Worm (Caenorhabditis elegans): ENCODE results near the gene rdy-2.

Gene rdy-2

ce11 chrV:13600882-13601281, at the start of gene rdy-2:
rdy-2 (minus strand) TSS chrV:13600982.
- TF ChIP-seq unc-62 (GFP tag; optimal IDR thresholded peaks at IDR 0.05 in 1 of 2) (no peak), unc-62 (tag; optimal IDR thresholded peaks at IDR 0.05) (no peak), ceh-28 (tag; optimal IDR thresholded peaks at IDR 0.05) (no peak), tag-97 (GFP tag; IDR thresholded peaks at IDR 0.05) (no peak), lin-1 (GFP tag; IDR thresholded peaks at IDR 0.05) (no peak), nhr-102 (tag; optimal IDR thresholded peaks at IDR 0.05) (no peak), zag-1 (tag; optimal IDR thresholded peaks at IDR 0.05) (no peak)

ce11 chrV:13649730-13650349, 49.1 kb upstream of the rdy-2 start, which contains the start of gene H37A05.4:
H37A05.4 (minus strand) TSS chrV:13649780.
- peak; percentile 31 for TF ChIP-seq dmd-6 (GFP tag; IDR thresholded peaks at IDR 0.05)
- no peak for TF ChIP-seq daf-8 (GFP tag; IDR thresholded peaks at IDR 0.05)
- no peak for TF ChIP-seq Y75B8A.6 (GFP tag; IDR thresholded peaks at IDR 0.05)
- TF ChIP-seq tag-97 (GFP tag; IDR thresholded peaks at IDR 0.05): no peak
- TF ChIP-seq lin-39 (tag; optimal IDR thresholded peaks at IDR 0.05): no peak
- no peak for TF ChIP-seq daf-12 (tag; optimal IDR thresholded peaks at IDR 0.05)
- TF ChIP-seq arid-1 (GFP tag; conservative IDR thresholded peaks at IDR 0.05): peak; percentile 42; the same call in 1 of the 2 replicates
- TF ChIP-seq ces-1 (GFP tag; optimal IDR thresholded peaks at IDR 0.05): no peak
- no peak for TF ChIP-seq ZK546.5 (tag; optimal IDR thresholded peaks at IDR 0.05)
- no peak for TF ChIP-seq unc-130 (GFP tag; optimal IDR thresholded peaks at IDR 0.05)
- peak; percentile 84 for TF ChIP-seq gei-8 (GFP tag; optimal IDR thresholded peaks at IDR 0.05)
- peak; percentile 8 for TF ChIP-seq spr-1 (tag; optimal IDR thresholded peaks at IDR 0.05)
- TF ChIP-seq T26A8.4 (GFP tag; IDR thresholded peaks at IDR 0.05): peak; percentile 50; the same call in 1 of the 2 replicates
- no peak for TF ChIP-seq lin-29 (GFP tag; IDR thresholded peaks at IDR 0.05)
- no peak for TF ChIP-seq nhr-77 (tag; optimal IDR thresholded peaks at IDR 0.05)
- TF ChIP-seq lir-3 (tag; optimal IDR thresholded peaks at IDR 0.05): no peak
- peak; percentile 16; the same call in 1 of the 2 replicates for TF ChIP-seq nhr-41 (GFP tag; IDR thresholded peaks at IDR 0.05)
- peak; percentile 47; the same call in 1 of the 2 replicates for TF ChIP-seq hmg-1.1 (GFP tag; IDR thresholded peaks at IDR 0.05)
- peak; percentile 44; the same call in 1 of the 2 replicates for TF ChIP-seq php-3 (GFP tag; IDR thresholded peaks at IDR 0.05)
- no peak for TF ChIP-seq F49E8.2 (tag; optimal IDR thresholded peaks at IDR 0.05; ENCODE audit: borderline replicate concordance)
- TF ChIP-seq R02D3.7 (tag; optimal IDR thresholded peaks at IDR 0.05): no peak
- TF ChIP-seq mdt-29 (GFP tag; IDR thresholded peaks at IDR 0.05): peak; percentile 18; the same call in 1 of the 2 replicates
- TF ChIP-seq dmd-8 (GFP tag; IDR thresholded peaks at IDR 0.05): no peak
- TF ChIP-seq lin-15B (tag; optimal IDR thresholded peaks at IDR 0.05): no peak
- TF ChIP-seq zfp-3 (GFP tag; conservative IDR thresholded peaks at IDR 0.05): peak; percentile 73
- TF ChIP-seq sdz-12 (GFP tag; optimal IDR thresholded peaks at IDR 0.05): peak; percentile 64
- TF ChIP-seq spr-3 (GFP tag; optimal IDR thresholded peaks at IDR 0.05): peak; percentile 6
- peak; percentile 51; the same call in 1 of the 2 replicates for TF ChIP-seq pha-4 (GFP tag; IDR thresholded peaks at IDR 0.05)
- no peak for TF ChIP-seq pha-4 (tag; optimal IDR thresholded peaks at IDR 0.05)
- TF ChIP-seq nhr-28 (tag; optimal IDR thresholded peaks at IDR 0.05): peak; percentile 9
- no peak for TF ChIP-seq aly-2 (tag; optimal IDR thresholded peaks at IDR 0.05)
- no peak for TF ChIP-seq zfp-2 (tag; optimal IDR thresholded peaks at IDR 0.05)
- no peak for TF ChIP-seq ZK337.2 (GFP tag; IDR thresholded peaks at IDR 0.05)
- no peak for TF ChIP-seq F10B5.3 (tag; optimal IDR thresholded peaks at IDR 0.05)
- no peak for TF ChIP-seq ceh-82 (tag; optimal IDR thresholded peaks at IDR 0.05)
- TF ChIP-seq pqm-1 (tag; optimal IDR thresholded peaks at IDR 0.05): no peak
- no peak for TF ChIP-seq attf-4 (tag; optimal IDR thresholded peaks at IDR 0.05)
- TF ChIP-seq egl-27 (tag; optimal IDR thresholded peaks at IDR 0.05): no peak
- TF ChIP-seq nhr-6 (tag; optimal IDR thresholded peaks at IDR 0.05): no peak
- TF ChIP-seq mxl-2 (GFP tag; conservative IDR thresholded peaks at IDR 0.05): no peak
- no peak for TF ChIP-seq F26F4.8 (GFP tag; conservative IDR thresholded peaks at IDR 0.05)
- peak; percentile 39 for TF ChIP-seq Y5F2A.4 (GFP tag; optimal IDR thresholded peaks at IDR 0.05)
- TF ChIP-seq zip-2 (tag; optimal IDR thresholded peaks at IDR 0.05): peak; percentile 35
- no peak for TF ChIP-seq ztf-11 (tag; optimal IDR thresholded peaks at IDR 0.05)
- no peak for TF ChIP-seq nhr-111 (GFP tag; optimal IDR thresholded peaks at IDR 0.05)
